Worm (Caenorhabditis elegans) whole organism, L1 larva: ENCODE results near the gene F43G6.8.

Source experiments
- C04F5.9 ChIP-seq: sonication (generic microtip); optimal IDR thresholded peaks from 2 replicates; lab custom pipeline; 2016; ENCODE audit warnings: missing genetic modification characterization, missing compliant biosample characterization
- F16B12.6 ChIP-seq: fragments of 150-350 bp; optimal IDR thresholded peaks from 2 replicates; lab custom pipeline; 2014; ENCODE audit warnings: missing biosample characterization, missing genetic modification characterization
- aha-1 ChIP-seq: fragments of 150-350 bp; optimal IDR thresholded peaks from 2 replicates; lab custom pipeline; 2014; ENCODE audit warnings: missing biosample characterization, missing genetic modification characterization
- alr-1 ChIP-seq: fragments of 200-800 bp; sonication (Bioruptor generic); optimal IDR thresholded peaks from 2 replicates; lab custom pipeline; 2018; ENCODE audit warnings: borderline replicate concordance, mild to moderate bottlenecking, missing genetic modification characterization, missing compliant biosample characterization
- ama-1 ChIP-seq: fragments of 150-350 bp; optimal IDR thresholded peaks from 2 replicates; lab custom pipeline; 2014
- blmp-1 ChIP-seq: fragments of 150-350 bp; optimal IDR thresholded peaks from 2 replicates; lab custom pipeline; 2014; ENCODE audit warnings: missing biosample characterization, missing genetic modification characterization
- ces-1 ChIP-seq: fragments of 150-350 bp; optimal IDR thresholded peaks from 2 replicates; lab custom pipeline; 2014; ENCODE audit warnings: missing biosample characterization, missing genetic modification reagents, missing genetic modification characterization
- egl-13 ChIP-seq: sonication (generic microtip); optimal IDR thresholded peaks from 2 replicates; lab custom pipeline; 2016; ENCODE audit warnings: missing genotype, missing genetic modification reagents, missing genetic modification characterization, missing compliant biosample characterization
- egl-27 ChIP-seq, 2 experiments: fragments of 150-350 bp in 1 of 2; sonication (generic microtip); optimal IDR thresholded peaks; 3 replicates each; lab custom pipeline; 2017 to 2018; ENCODE audit warnings: missing biosample characterization in 2 of 2, missing genetic modification characterization in 2 of 2, missing genetic modification reagents in 2 of 2
- elt-3 ChIP-seq, 6 experiments: fragments of 150-350 bp in 1 of 6; sonication (generic microtip); optimal IDR thresholded peaks; 2 replicates each; lab custom pipeline; 2017 to 2018; ENCODE audit warnings: missing biosample characterization in 6 of 6, missing genetic modification characterization in 6 of 6, inconsistent platforms in 1 of 6
- ets-5 ChIP-seq: fragments of 200-800 bp; sonication (Bioruptor generic); IDR thresholded peaks from 2 replicates; pipeline ENCODE4 v1.3.6; 2022; ENCODE audit warnings: missing genetic modification characterization, missing compliant biosample characterization
- fkh-10 ChIP-seq: sonication (generic microtip); optimal IDR thresholded peaks from 2 replicates; lab custom pipeline; 2017; ENCODE audit warnings: missing biosample characterization, missing genetic modification reagents, missing genetic modification characterization
- fkh-4 ChIP-seq: sonication (generic microtip); optimal IDR thresholded peaks from 2 replicates; lab custom pipeline; 2016; ENCODE audit warnings: missing compliant biosample characterization, missing genetic modification characterization, borderline replicate concordance
- fos-1 ChIP-seq: fragments of 150-350 bp; optimal IDR thresholded peaks from 2 replicates; lab custom pipeline; 2014; ENCODE audit warnings: missing biosample characterization, missing genetic modification characterization
- hlh-17 ChIP-seq: fragments of 200-800 bp; sonication (Bioruptor generic); optimal IDR thresholded peaks from 2 replicates; lab custom pipeline; 2018; ENCODE audit warnings: missing genetic modification characterization, mild to moderate bottlenecking, missing compliant biosample characterization, moderate library complexity, borderline replicate concordance
- jun-1 ChIP-seq: fragments of 150-350 bp; optimal IDR thresholded peaks from 2 replicates; lab custom pipeline; 2014; ENCODE audit warnings: missing biosample characterization, missing genetic modification reagents, missing genetic modification characterization
- lin-13 ChIP-seq: fragments of 150-350 bp; optimal IDR thresholded peaks from 2 replicates; lab custom pipeline; 2014; ENCODE audit warnings: missing biosample characterization, missing genetic modification reagents, missing genetic modification characterization
- lin-14 ChIP-seq: fragments of 200-800 bp; sonication (Bioruptor generic); optimal IDR thresholded peaks from 2 replicates; lab custom pipeline; 2018; ENCODE audit warnings: mild to moderate bottlenecking, missing genetic modification characterization, moderate library complexity, missing compliant biosample characterization
- lin-15B ChIP-seq: fragments of 150-350 bp; sonication (generic microtip); optimal IDR thresholded peaks from 3 replicates; lab custom pipeline; 2014; ENCODE audit warnings: missing biosample characterization, missing genetic modification characterization
- lin-35 ChIP-seq, 2 experiments: fragments of 150-350 bp; optimal IDR thresholded peaks; 2 replicates each; lab custom pipeline; 2014; ENCODE audit warnings: missing biosample characterization in 2 of 2, missing genetic modification characterization in 2 of 2, missing genetic modification reagents in 2 of 2
- lin-39 ChIP-seq: fragments of 150-350 bp; optimal IDR thresholded peaks from 2 replicates; lab custom pipeline; 2014; ENCODE audit warnings: missing biosample characterization, missing genetic modification reagents, missing genetic modification characterization
- lir-3 ChIP-seq: sonication (generic microtip); optimal IDR thresholded peaks from 2 replicates; lab custom pipeline; 2016; ENCODE audit warnings: mild to moderate bottlenecking, missing genetic modification characterization, moderate library complexity, missing compliant biosample characterization; ENCODE audit not compliant: poor library complexity
- mab-9 ChIP-seq: fragments of 200-800 bp; sonication (Bioruptor generic); IDR thresholded peaks from 2 replicates; pipeline ENCODE4 v1.3.6; 2022; ENCODE audit warnings: missing genetic modification reagents, missing genetic modification characterization, missing compliant biosample characterization
- nhr-12 ChIP-seq: sonication (generic microtip); optimal IDR thresholded peaks from 2 replicates; lab custom pipeline; 2017; ENCODE audit warnings: missing biosample characterization, missing genetic modification characterization
- nhr-237 ChIP-seq: fragments of 150-350 bp; optimal IDR thresholded peaks from 2 replicates; lab custom pipeline; 2014; ENCODE audit warnings: missing biosample characterization, missing genetic modification characterization
- nhr-28 ChIP-seq: fragments of 150-350 bp; optimal IDR thresholded peaks from 2 replicates; lab custom pipeline; 2014; ENCODE audit warnings: missing biosample characterization, missing genetic modification characterization
- nhr-47 ChIP-seq: sonication (generic microtip); optimal IDR thresholded peaks from 2 replicates; lab custom pipeline; 2016; ENCODE audit warnings: mild to moderate bottlenecking, missing genetic modification characterization, moderate library complexity, missing compliant biosample characterization
- nhr-77 ChIP-seq: fragments of 150-350 bp; optimal IDR thresholded peaks from 2 replicates; lab custom pipeline; 2014; ENCODE audit warnings: missing biosample characterization, missing genetic modification characterization
- nhr-84 ChIP-seq: sonication (generic microtip); optimal IDR thresholded peaks from 2 replicates; lab custom pipeline; 2017; ENCODE audit warnings: missing biosample characterization, missing genetic modification characterization
- nhr-85 ChIP-seq: sonication (generic microtip); peaks from one replicate; lab custom pipeline; 2016; ENCODE audit warnings: missing genetic modification characterization, inconsistent platforms, missing compliant biosample characterization
- nhr-90 ChIP-seq: sonication (generic microtip); optimal IDR thresholded peaks from 2 replicates; lab custom pipeline; 2016; ENCODE audit warnings: mild to moderate bottlenecking, missing genetic modification characterization, missing compliant biosample characterization; ENCODE audit not compliant: poor library complexity
- sox-4 ChIP-seq: sonication (generic microtip); optimal IDR thresholded peaks from 2 replicates; lab custom pipeline; 2016; ENCODE audit warnings: missing genetic modification characterization, missing compliant biosample characterization
- swsn-7 ChIP-seq: sonication (generic microtip); optimal IDR thresholded peaks from 2 replicates; lab custom pipeline; 2016; ENCODE audit warnings: missing genetic modification characterization, missing compliant biosample characterization
- tbx-2 ChIP-seq: sonication (generic microtip); optimal IDR thresholded peaks from 2 replicates; lab custom pipeline; 2016; ENCODE audit warnings: missing genetic modification characterization, missing compliant biosample characterization
- unc-86 ChIP-seq: sonication (generic microtip); optimal IDR thresholded peaks from 2 replicates; lab custom pipeline; 2016; ENCODE audit warnings: missing genetic modification characterization, missing compliant biosample characterization
- ztf-11 ChIP-seq, 2 experiments: sonication (generic microtip); optimal IDR thresholded peaks; 2 replicates each; lab custom pipeline; 2016 to 2017; ENCODE audit warnings: missing genetic modification characterization in 2 of 2, missing biosample characterization in 1 of 2, missing compliant biosample characterization in 1 of 2
- ztf-4 ChIP-seq: fragments of 150-350 bp; optimal IDR thresholded peaks from 2 replicates; lab custom pipeline; 2014; ENCODE audit warnings: missing biosample characterization, missing genetic modification characterization

The F43G6.8 gene

DNA sequence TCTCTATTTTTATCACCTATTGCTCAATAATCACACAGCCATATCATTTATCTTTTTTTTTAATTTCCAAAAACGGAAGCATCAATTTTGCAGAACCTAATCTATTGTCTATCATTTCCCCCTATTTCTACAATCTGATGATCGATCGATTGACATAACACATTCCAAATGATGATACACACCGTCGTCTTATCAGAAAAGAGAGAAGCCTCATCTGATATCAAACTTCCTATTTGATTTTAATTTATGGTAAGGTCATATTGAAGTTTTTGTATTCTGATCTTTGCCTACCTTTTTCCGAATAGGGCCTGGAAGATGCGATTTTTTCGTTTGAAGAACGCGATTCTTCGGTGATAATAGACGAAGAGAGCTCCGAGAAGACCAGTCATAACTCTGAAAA is 35.7 kb upstream of the F43G6.8 start (continued):
- TF ChIP-seq lir-3 (tag; lab: Kevin White, UChicago): no peak
- TF ChIP-seq egl-27 (tag; optimal IDR thresholded peaks at IDR 0.05; lab: Kevin White, UChicago): no peak
- no peak for TF ChIP-seq nhr-12 (tag; lab: Kevin White, UChicago)
- TF ChIP-seq fkh-4 (tag; lab: Kevin White, UChicago): no peak
- no peak for TF ChIP-seq aha-1
- peak; percentile 25 for TF ChIP-seq lin-14 (GFP tag; lab: Kevin White, UChicago)
- no peak for TF ChIP-seq lin-39
- no peak for TF ChIP-seq tbx-2 (tag; lab: Kevin White, UChicago)
- TF ChIP-seq swsn-7 (tag; lab: Kevin White, UChicago): no peak
- no peak for TF ChIP-seq jun-1 (tag; lab: Kevin White, UChicago)
- TF ChIP-seq ztf-4 (tag; lab: Kevin White, UChicago): no peak
- no peak for TF ChIP-seq fkh-10 (GFP tag; lab: Kevin White, UChicago)
- peak in 3 of 6 experiments; percentile 26 to 52 (median 26) for TF ChIP-seq elt-3 (tag; optimal IDR thresholded peaks at IDR 0.05; lab: Kevin White, UChicago)
- TF ChIP-seq nhr-85 (tag; lab: Kevin White, UChicago): peak; percentile 70
- TF ChIP-seq nhr-90 (tag; lab: Kevin White, UChicago): no peak

- TF ChIP-seq elt-3 (tag; optimal IDR thresholded peaks at IDR 0.05; lab: Kevin White, UChicago) (peak in 1 of 6 experiments; percentile 43), sox-4 (tag; lab: Kevin White, UChicago) (no peak), nhr-47 (peak; percentile 3), ama-1 (lab: Kevin White, UChicago) (peak; percentile 35)
Observed at ce11 chrII:11845954-11846353, 32.1 kb upstream of the F43G6.8 start.

- no peak for TF ChIP-seq mab-9 (GFP tag; lab: Robert Waterston, UW)
- TF ChIP-seq lin-15B: no peak
- no peak for TF ChIP-seq nhr-84 (tag; lab: Kevin White, UChicago)
- TF ChIP-seq jun-1 (tag; lab: Kevin White, UChicago): no peak
- no peak for TF ChIP-seq ces-1
- TF ChIP-seq C04F5.9: no peak
- TF ChIP-seq egl-13 (tag; lab: Kevin White, UChicago): no peak
- TF ChIP-seq ets-5 (GFP tag; lab: Robert Waterston, UW): no peak
- TF ChIP-seq F16B12.6: no peak
- no peak for TF ChIP-seq ztf-11 (tag; optimal IDR thresholded peaks at IDR 0.05; lab: Kevin White, UChicago)
- TF ChIP-seq unc-86 (tag; lab: Kevin White, UChicago): no peak
- TF ChIP-seq fos-1 (tag; lab: Kevin White, UChicago): no peak
- no peak for TF ChIP-seq lin-35 (GFP tag; optimal IDR thresholded peaks at IDR 0.05; lab: Kevin White, UChicago)
- no peak for TF ChIP-seq nhr-237 (tag; lab: Kevin White, UChicago)
- TF ChIP-seq nhr-77 (tag; lab: Kevin White, UChicago): no peak
- no peak for TF ChIP-seq nhr-28 (tag; lab: Kevin White, UChicago)
- TF ChIP-seq, all 84 proteins: peak for 0
Observed at ce11 chrII:11844984-11845383, 31.1 kb upstream of the F43G6.8 start.

DNA sequence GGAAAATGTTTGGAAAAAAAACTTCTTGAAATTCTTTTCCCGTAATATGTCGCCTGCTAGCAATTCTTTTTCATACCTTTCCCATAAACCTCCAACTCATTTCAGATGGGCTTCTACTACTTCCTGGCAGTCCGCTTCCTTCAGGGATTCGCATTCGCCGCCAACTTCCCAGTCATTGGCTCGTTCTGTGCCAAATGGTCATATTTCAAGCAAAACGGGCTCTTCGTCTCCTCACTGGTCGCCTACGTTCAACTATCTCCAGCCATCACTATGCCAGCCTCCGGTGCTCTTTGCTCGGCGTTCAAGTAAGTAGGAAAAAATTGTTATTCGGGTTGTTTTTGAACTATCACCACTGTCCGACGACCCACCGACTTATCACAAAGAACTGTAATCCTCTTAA is 30.2 kb upstream of the F43G6.8 start:
- TF ChIP-seq lin-14 (GFP tag; lab: Kevin White, UChicago): no peak
- no peak for TF ChIP-seq hlh-17 (GFP tag; lab: Kevin White, UChicago)
- no peak for TF ChIP-seq blmp-1 (tag; lab: Kevin White, UChicago)
- TF ChIP-seq F16B12.6: no peak
- no peak for TF ChIP-seq lin-13 (GFP tag; lab: Kevin White, UChicago)
- TF ChIP-seq alr-1 (tag; lab: Kevin White, UChicago): no peak
- TF ChIP-seq nhr-85 (tag; lab: Kevin White, UChicago): no peak
- TF ChIP-seq fkh-4 (tag; lab: Kevin White, UChicago): no peak
- no peak for TF ChIP-seq aha-1
